Fruit fly (Drosophila melanogaster): ENCODE measurements around the gene Pus10.

Gene Pus10

DNA sequence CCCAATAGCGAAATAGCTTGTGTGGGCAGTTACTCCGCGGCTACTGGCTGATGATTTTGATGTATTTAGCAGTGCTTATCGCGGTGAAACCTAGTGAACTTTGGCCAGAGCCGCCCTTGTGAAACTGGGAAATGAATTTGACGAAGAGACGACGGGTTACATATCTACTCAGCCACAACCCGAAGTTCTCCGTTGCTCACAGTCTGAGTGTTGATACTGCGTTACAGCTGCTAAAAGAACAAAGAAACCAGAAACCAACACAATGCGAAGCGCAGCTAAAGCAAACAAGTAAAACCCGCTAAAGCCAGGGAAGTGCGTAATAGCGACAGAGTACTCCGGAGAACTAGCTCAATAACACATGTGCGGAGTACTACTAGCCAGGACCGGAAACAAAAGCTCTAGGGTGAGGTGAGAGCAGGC is 26.8 kb downstream of the Pus10 start:
- peak; percentile 13 for TF ChIP-seq br (GFP tag; optimal IDR thresholded peaks at IDR 0.05)
- TF ChIP-seq Hr83 (GFP tag; optimal IDR thresholded peaks at IDR 0.05; ENCODE audit: poor library complexity, severe bottlenecking) = peak; percentile 67
- no peak for TF ChIP-seq jim (GFP tag; optimal IDR thresholded peaks at IDR 0.05)
- no peak for TF ChIP-seq Abd-B (GFP tag; optimal IDR thresholded peaks at IDR 0.05)
- no peak for TF ChIP-seq Mio (GFP tag; optimal IDR thresholded peaks at IDR 0.05)
- TF ChIP-seq h (GFP tag; optimal IDR thresholded peaks at IDR 0.05) = peak; percentile 16
- TF ChIP-seq brk (GFP tag; optimal IDR thresholded peaks at IDR 0.05) = no peak
- no peak for TF ChIP-seq Rel (GFP tag; optimal IDR thresholded peaks at IDR 0.05)
- TF ChIP-seq Rel (tag; optimal IDR thresholded peaks at IDR 0.05) = no peak
- no peak for TF ChIP-seq sage (GFP tag; optimal IDR thresholded peaks at IDR 0.05)
- TF ChIP-seq CG32264 (GFP tag; optimal IDR thresholded peaks at IDR 0.05) = no peak
- no peak for TF ChIP-seq Vsx2 (GFP tag; optimal IDR thresholded peaks at IDR 0.05; ENCODE audit: partially characterized antibody)
- no peak for TF ChIP-seq pan (optimal IDR thresholded peaks at IDR 0.05)
- peak; percentile 17 for TF ChIP-seq OdsH (GFP tag; optimal IDR thresholded peaks at IDR 0.05)
- peak; percentile 5 for TF ChIP-seq rgr (GFP tag; optimal IDR thresholded peaks at IDR 0.05)
- no peak for TF ChIP-seq lola (GFP tag; optimal IDR thresholded peaks at IDR 0.05)
- TF ChIP-seq CrebA (GFP tag; optimal IDR thresholded peaks at IDR 0.05; ENCODE audit: borderline replicate concordance) = no peak
- TF ChIP-seq psq (GFP tag; optimal IDR thresholded peaks at IDR 0.05) = no peak
- no peak for TF ChIP-seq Dif (GFP tag; optimal IDR thresholded peaks at IDR 0.05; ENCODE audit: partially characterized antibody)
- TF ChIP-seq Sp1 (GFP tag; optimal IDR thresholded peaks at IDR 0.05) = no peak

DNA sequence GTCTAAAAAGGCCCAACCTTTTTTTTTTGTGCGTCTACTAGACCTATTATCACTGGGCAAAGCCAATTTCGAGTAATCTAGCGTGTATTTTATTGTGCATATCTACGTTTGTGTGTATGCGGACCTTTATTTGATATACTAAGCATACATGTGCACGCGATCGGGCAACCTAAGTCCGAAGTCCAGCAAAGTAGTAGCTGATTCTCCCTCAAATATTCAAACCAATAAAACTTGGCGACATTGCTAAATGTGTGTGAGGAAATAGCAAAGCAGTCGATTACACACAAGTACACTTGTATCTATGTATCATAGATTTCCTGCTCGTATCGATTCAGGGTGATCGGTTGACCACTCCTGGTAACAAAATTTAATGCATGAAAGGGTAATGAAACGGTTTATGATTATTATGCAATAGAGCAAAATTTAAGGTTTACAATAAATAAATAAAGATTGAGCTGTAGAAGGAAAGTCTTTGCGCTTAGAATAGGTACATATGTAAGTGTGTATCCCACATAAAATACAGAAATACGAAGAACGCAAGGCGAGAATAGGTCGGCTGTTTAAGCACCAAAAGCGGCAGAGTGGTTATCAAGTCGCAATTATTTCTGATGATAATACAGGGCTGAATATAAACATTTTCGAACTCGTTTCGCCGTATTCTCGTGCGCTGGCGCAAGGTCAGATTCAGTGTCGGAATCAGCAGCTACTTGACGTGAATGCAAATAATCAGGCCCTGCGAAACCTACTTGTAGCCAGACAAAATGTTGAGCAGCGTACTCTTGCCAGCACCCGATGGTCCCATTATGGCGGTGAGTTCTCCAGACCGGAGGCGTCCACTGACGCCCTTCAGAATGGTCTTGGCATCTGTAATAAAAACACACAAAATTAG is 29.5 kb downstream of the Pus10 start:
- TF ChIP-seq Hnf4 (GFP tag; optimal IDR thresholded peaks at IDR 0.05) = peak; percentile 32
- no peak for TF ChIP-seq Vsx2 (GFP tag; optimal IDR thresholded peaks at IDR 0.05; ENCODE audit: partially characterized antibody)
- TF ChIP-seq pan (optimal IDR thresholded peaks at IDR 0.05) = no peak
- TF ChIP-seq psq (GFP tag; optimal IDR thresholded peaks at IDR 0.05) = no peak
- TF ChIP-seq Rel (GFP tag; optimal IDR thresholded peaks at IDR 0.05) = no peak
- TF ChIP-seq Rel (tag; optimal IDR thresholded peaks at IDR 0.05) = no peak
- TF ChIP-seq sage (GFP tag; optimal IDR thresholded peaks at IDR 0.05) = no peak
- no peak for TF ChIP-seq OdsH (GFP tag; optimal IDR thresholded peaks at IDR 0.05)

DNA sequence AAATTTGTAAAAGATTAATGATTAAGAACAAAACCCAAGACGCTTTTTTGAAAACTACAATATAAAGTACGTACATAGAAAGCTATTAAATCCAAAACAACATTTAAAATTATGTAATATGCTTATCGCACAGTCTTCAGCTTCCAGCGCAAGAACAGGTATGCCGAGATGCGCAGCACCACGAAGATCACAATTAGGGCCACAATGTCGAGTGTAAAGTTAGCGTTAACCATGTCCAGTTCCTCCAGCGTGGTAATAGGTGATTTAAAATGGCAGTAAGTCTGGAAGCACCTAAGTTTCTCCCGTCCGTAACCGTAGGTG is 32.1 kb downstream of the Pus10 start:
- TF ChIP-seq fru (GFP tag; optimal IDR thresholded peaks at IDR 0.05) (no peak), pan (optimal IDR thresholded peaks at IDR 0.05) (no peak), Abd-B (GFP tag; optimal IDR thresholded peaks at IDR 0.05) (no peak), HLH106 (tag; optimal IDR thresholded peaks at IDR 0.05) (no peak), Hnf4 (GFP tag; optimal IDR thresholded peaks at IDR 0.05) (no peak), ey (GFP tag; optimal IDR thresholded peaks at IDR 0.05) (no peak), woc (GFP tag; optimal IDR thresholded peaks at IDR 0.05) (no peak), dl (GFP tag; optimal IDR thresholded peaks at IDR 0.05; ENCODE audit: insufficient read depth in 1 of 2, partially characterized antibody in 2 of 2) (no peak), brk (GFP tag; optimal IDR thresholded peaks at IDR 0.05) (no peak), Mio (GFP tag; optimal IDR thresholded peaks at IDR 0.05) (no peak), Dfd (GFP tag; optimal IDR thresholded peaks at IDR 0.05) (no peak), dsf (GFP tag; optimal IDR thresholded peaks at IDR 0.05; ENCODE audit: borderline replicate concordance) (no peak), rgr (GFP tag; optimal IDR thresholded peaks at IDR 0.05) (no peak), sage (GFP tag; optimal IDR thresholded peaks at IDR 0.05) (no peak), Sp1 (GFP tag; optimal IDR thresholded peaks at IDR 0.05) (no peak), dmrt93B (GFP tag; optimal IDR thresholded peaks at IDR 0.05) (no peak), sv (GFP tag; optimal IDR thresholded peaks at IDR 0.05) (no peak)

DNA sequence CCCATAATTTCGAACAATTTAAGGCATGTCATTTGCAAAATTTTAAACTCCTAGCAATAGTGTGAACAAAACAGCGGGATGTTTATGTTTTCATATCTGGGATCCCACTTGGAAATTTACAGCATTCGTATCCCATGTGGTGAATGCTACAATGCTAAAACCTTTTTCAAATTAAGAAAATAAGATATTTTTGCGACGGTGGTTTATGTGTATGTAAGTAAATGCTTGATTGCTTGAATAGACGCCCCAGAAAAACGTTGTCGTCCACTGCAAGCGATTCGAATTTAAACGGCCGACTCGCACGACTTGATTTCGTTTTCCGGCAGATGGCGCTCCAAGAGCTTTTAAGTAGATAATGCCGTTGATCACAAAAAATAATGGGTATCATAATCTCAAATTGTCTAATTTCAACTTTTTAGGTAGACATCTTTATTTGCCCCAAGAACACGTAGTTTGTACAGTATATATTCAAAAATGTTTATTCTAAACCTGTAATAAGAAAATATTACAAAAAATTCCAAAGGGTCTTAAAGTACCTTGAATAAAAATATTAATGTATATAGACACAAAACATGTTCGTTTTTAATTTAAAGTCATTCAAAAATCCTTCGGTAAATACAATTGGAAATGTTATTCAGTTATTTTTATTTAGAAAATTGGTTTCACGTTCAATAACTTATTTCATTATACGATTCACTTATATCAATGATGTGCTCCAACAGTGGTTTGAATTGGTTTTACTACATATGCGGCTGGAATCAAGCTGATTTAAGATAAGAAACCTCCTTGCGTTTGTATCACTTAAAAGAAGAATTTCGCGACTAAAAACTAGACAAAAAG is 32.7 kb downstream of the Pus10 start:
- TF ChIP-seq woc (GFP tag; optimal IDR thresholded peaks at IDR 0.05) = no peak
- no peak for TF ChIP-seq GATAd (GFP tag; optimal IDR thresholded peaks at IDR 0.05)
- TF ChIP-seq usp (GFP tag; optimal IDR thresholded peaks at IDR 0.05) = no peak
- no peak for TF ChIP-seq dmrt93B (GFP tag; optimal IDR thresholded peaks at IDR 0.05)
- peak; percentile 26 for TF ChIP-seq tai (GFP tag; optimal IDR thresholded peaks at IDR 0.05)
- no peak for TF ChIP-seq Hr78 (GFP tag; optimal IDR thresholded peaks at IDR 0.05)
- no peak for TF ChIP-seq Rel (GFP tag; optimal IDR thresholded peaks at IDR 0.05)
- TF ChIP-seq Rel (tag; optimal IDR thresholded peaks at IDR 0.05) = no peak

All from whole organism, wandering third instar larva.